Fruit fly (Drosophila melanogaster) whole organism, wandering third instar larva: ENCODE data around the gene hdly.

ENCODE experiments used
- Abd-B ChIP-seq: fragments of >200 bp; optimal IDR thresholded peaks from 2 replicates; lab custom pipeline; 2017; ENCODE audit warnings: missing biosample characterization, missing genetic modification characterization
- CG32264 ChIP-seq: fragments of 200-800 bp; sonication (Bioruptor generic); optimal IDR thresholded peaks from 2 replicates; lab custom pipeline; 2016; ENCODE audit warnings: missing biosample characterization, missing genetic modification characterization
- CG9705 ChIP-seq: fragments of 200-800 bp; sonication (Bioruptor generic); optimal IDR thresholded peaks from 2 replicates; lab custom pipeline; 2018; ENCODE audit warnings: missing biosample characterization, mild to moderate bottlenecking, missing genetic modification characterization
- CrebA ChIP-seq: fragments of 200-800 bp; sonication (Bioruptor generic); optimal IDR thresholded peaks from 2 replicates; lab custom pipeline; 2016; ENCODE audit warnings: missing biosample characterization, mild to moderate bottlenecking, missing genetic modification characterization, borderline replicate concordance
- Dfd ChIP-seq: fragments of >200 bp; optimal IDR thresholded peaks from 2 replicates; lab custom pipeline; 2017; ENCODE audit warnings: missing biosample characterization, missing genetic modification characterization
- Dif ChIP-seq: fragments of 200-275, 200-300 bp; sonication (Bioruptor generic); optimal IDR thresholded peaks from 2 replicates; lab custom pipeline; 2018; ENCODE audit warnings: missing biosample characterization, missing genetic modification characterization; ENCODE audit not compliant: partially characterized antibody
- GATAd ChIP-seq: sonication (Bioruptor generic); optimal IDR thresholded peaks from 2 replicates; lab custom pipeline; 2016; ENCODE audit warnings: missing biosample characterization, missing genetic modification characterization
- HLH106 ChIP-seq: fragments of 200-800 bp; optimal IDR thresholded peaks from 3 replicates; lab custom pipeline; 2019; ENCODE audit warnings: missing biosample characterization, mild to moderate bottlenecking, missing genetic modification characterization, moderate library complexity
- Hnf4 ChIP-seq: fragments of 200-800 bp; sonication (Bioruptor generic); optimal IDR thresholded peaks from 2 replicates; lab custom pipeline; 2016; ENCODE audit warnings: missing biosample characterization, mild to moderate bottlenecking, missing genetic modification characterization
- Hr78 ChIP-seq: fragments of >200 bp; optimal IDR thresholded peaks from 2 replicates; lab custom pipeline; 2017; ENCODE audit warnings: missing biosample characterization, missing genetic modification characterization
- Hr83 ChIP-seq: fragments of 200-300 bp; sonication (Bioruptor generic); optimal IDR thresholded peaks from 2 replicates; lab custom pipeline; 2016; ENCODE audit warnings: missing biosample characterization, mild to moderate bottlenecking, missing genetic modification characterization, moderate library complexity; ENCODE audit not compliant: poor library complexity, severe bottlenecking
- Jra ChIP-seq: sonication (Bioruptor generic); optimal IDR thresholded peaks from 2 replicates; lab custom pipeline; 2016; ENCODE audit warnings: missing biosample characterization, missing genetic modification characterization
- Mio ChIP-seq: sonication (Bioruptor generic); optimal IDR thresholded peaks from 2 replicates; lab custom pipeline; 2016; ENCODE audit warnings: missing biosample characterization, missing genetic modification characterization
- Myc ChIP-seq: fragments of >200 bp; optimal IDR thresholded peaks from 2 replicates; lab custom pipeline; 2017
- N ChIP-seq: fragments of >200 bp; optimal IDR thresholded peaks from 2 replicates; lab custom pipeline; 2018; ENCODE audit warnings: missing biosample characterization, missing external identifiers, missing genetic modification characterization
- OdsH ChIP-seq: fragments of 200-800 bp; sonication (Bioruptor generic); optimal IDR thresholded peaks from 2 replicates; lab custom pipeline; 2016; ENCODE audit warnings: missing biosample characterization, mild to moderate bottlenecking, missing genetic modification characterization
- Rel ChIP-seq, 2 experiments: fragments of 200-800 bp; sonication (Bioruptor generic) in 1 of 2; optimal IDR thresholded peaks; 2 replicates in 1 of 2; 3 replicates in 1 of 2; lab custom pipeline; 2016 to 2019; ENCODE audit warnings: mild to moderate bottlenecking in 2 of 2, missing biosample characterization in 2 of 2, missing genetic modification characterization in 2 of 2, moderate library complexity in 1 of 2
- Sp1 ChIP-seq: fragments of 200-800 bp; sonication (Bioruptor generic); optimal IDR thresholded peaks from 3 replicates; lab custom pipeline; 2019; ENCODE audit warnings: missing biosample characterization, mild to moderate bottlenecking, missing genetic modification characterization, moderate library complexity
- Vsx2 ChIP-seq: fragments of 200-300, 225-300 bp; sonication (Bioruptor generic); optimal IDR thresholded peaks from 2 replicates; lab custom pipeline; 2018; ENCODE audit warnings: missing biosample characterization, missing genetic modification characterization; ENCODE audit not compliant: partially characterized antibody
- br ChIP-seq: fragments of 200-800 bp; sonication (Bioruptor generic); optimal IDR thresholded peaks from 2 replicates; lab custom pipeline; 2016; ENCODE audit warnings: missing biosample characterization, missing genetic modification characterization
- brk ChIP-seq: fragments of 200-800 bp; sonication (Bioruptor generic); optimal IDR thresholded peaks from 2 replicates; lab custom pipeline; 2016; ENCODE audit warnings: missing biosample characterization, mild to moderate bottlenecking, missing genetic modification characterization
- dl ChIP-seq, 2 experiments: fragments of 175-275, 200-275 bp in 1 of 2; fragments of 200-275 bp in 1 of 2; sonication (Bioruptor generic); optimal IDR thresholded peaks; lab custom pipeline; 2018; ENCODE audit warnings: mild to moderate bottlenecking in 2 of 2, missing biosample characterization in 2 of 2, missing genetic modification characterization in 2 of 2, moderate library complexity in 2 of 2; ENCODE audit not compliant: partially characterized antibody in 2 of 2, insufficient read depth in 1 of 2
- dmrt93B ChIP-seq: fragments of 200-800 bp; sonication (Bioruptor generic); optimal IDR thresholded peaks from 2 replicates; lab custom pipeline; 2018; ENCODE audit warnings: missing biosample characterization, mild to moderate bottlenecking, missing genetic modification characterization
- dsf ChIP-seq: sonication (Bioruptor generic); optimal IDR thresholded peaks from 2 replicates; lab custom pipeline; 2016; ENCODE audit warnings: missing biosample characterization, missing genetic modification characterization, borderline replicate concordance
- ey ChIP-seq: fragments of 200-800 bp; sonication (Bioruptor generic); optimal IDR thresholded peaks from 2 replicates; lab custom pipeline; 2016; ENCODE audit warnings: missing biosample characterization, missing genetic modification characterization
- foxo ChIP-seq, 2 experiments: fragments of 200-800 bp; sonication (Bioruptor generic); optimal IDR thresholded peaks; 2 replicates in 1 of 2; 3 replicates in 1 of 2; lab custom pipeline; 2016 to 2017; ENCODE audit warnings: missing biosample characterization in 2 of 2, missing genetic modification characterization in 2 of 2
- fru ChIP-seq: fragments of 200-800 bp; sonication (Bioruptor generic); optimal IDR thresholded peaks from 3 replicates; lab custom pipeline; 2016; ENCODE audit warnings: missing biosample characterization, mild to moderate bottlenecking, missing genetic modification characterization
- h ChIP-seq: fragments of 200-800 bp; sonication (Bioruptor generic); optimal IDR thresholded peaks from 3 replicates; lab custom pipeline; 2016; ENCODE audit warnings: missing biosample characterization, mild to moderate bottlenecking, missing genetic modification characterization
- jim ChIP-seq: fragments of 175-275, 200-325 bp; sonication (Bioruptor generic); optimal IDR thresholded peaks from 2 replicates; lab custom pipeline; 2016; ENCODE audit warnings: missing biosample characterization, mild to moderate bottlenecking, missing genetic modification characterization
- lola ChIP-seq: fragments of >200 bp; optimal IDR thresholded peaks from 2 replicates; lab custom pipeline; 2017; ENCODE audit warnings: missing biosample characterization, missing genetic modification characterization
- pan ChIP-seq: fragments of >200 bp; optimal IDR thresholded peaks from 2 replicates; lab custom pipeline; 2017
- psq ChIP-seq: fragments of 200-800 bp; sonication (Bioruptor generic); optimal IDR thresholded peaks from 3 replicates; lab custom pipeline; 2017; ENCODE audit warnings: missing biosample characterization, mild to moderate bottlenecking, missing genetic modification characterization, moderate library complexity
- rgr ChIP-seq: fragments of 200-800 bp; sonication (Bioruptor generic); optimal IDR thresholded peaks from 3 replicates; lab custom pipeline; 2016; ENCODE audit warnings: missing biosample characterization, mild to moderate bottlenecking, missing genetic modification characterization
- sage ChIP-seq: fragments of 200-800 bp; sonication (Bioruptor generic); optimal IDR thresholded peaks from 2 replicates; lab custom pipeline; 2016; ENCODE audit warnings: missing biosample characterization, mild to moderate bottlenecking, missing genetic modification characterization
- sv ChIP-seq: fragments of 200-800 bp; sonication (Bioruptor generic); optimal IDR thresholded peaks from 3 replicates; lab custom pipeline; 2016; ENCODE audit warnings: missing biosample characterization, missing genetic modification characterization
- tai ChIP-seq: sonication (Bioruptor generic); optimal IDR thresholded peaks from 2 replicates; lab custom pipeline; 2016; ENCODE audit warnings: missing biosample characterization, missing genetic modification characterization
- usp ChIP-seq: fragments of >200 bp; optimal IDR thresholded peaks from 2 replicates; lab custom pipeline; 2017; ENCODE audit warnings: missing biosample characterization, missing genetic modification characterization
- woc ChIP-seq: sonication (Bioruptor generic); optimal IDR thresholded peaks from 2 replicates; lab custom pipeline; 2016; ENCODE audit warnings: missing biosample characterization, mild to moderate bottlenecking, missing genetic modification characterization

The hdly gene

DNA sequence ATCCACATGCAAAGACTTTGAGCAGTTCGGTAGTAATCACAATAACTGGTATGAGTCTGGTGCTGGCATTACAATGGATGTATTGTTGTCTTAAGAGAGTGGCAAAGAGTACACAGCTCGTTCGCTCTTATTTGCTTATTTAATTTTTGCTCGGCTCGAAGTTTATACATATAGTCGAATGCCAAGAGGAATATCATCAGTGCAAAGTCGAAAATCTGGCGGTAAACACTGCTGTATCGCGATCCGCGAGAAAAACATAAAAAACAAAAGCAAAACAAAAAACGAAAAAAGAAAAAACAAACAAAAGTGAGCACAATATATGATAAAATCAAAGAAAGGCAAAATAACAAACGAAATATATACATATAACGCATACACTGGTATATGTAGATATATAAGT lies at the start of gene hdly:
hdly (plus strand) TSS at position 194 of the 400 bp plus-strand sequence.
- peak; percentile 5 for TF ChIP-seq woc (GFP tag; lab: Kevin White, UChicago)
- TF ChIP-seq sv (GFP tag; lab: Kevin White, UChicago), result no peak
- TF ChIP-seq rgr (GFP tag; lab: Kevin White, UChicago), result peak; percentile 70
- peak; percentile 75 for TF ChIP-seq fru (GFP tag; lab: Kevin White, UChicago)
- TF ChIP-seq h (GFP tag; lab: Kevin White, UChicago), result peak; percentile 64
- no peak for TF ChIP-seq Hr78 (GFP tag; lab: Kevin White, UChicago)
- TF ChIP-seq HLH106 (tag; lab: Kevin White, UChicago), result peak; percentile 72
- no peak for TF ChIP-seq N
- no peak for TF ChIP-seq Myc (lab: Kevin White, UChicago)
- peak; percentile 66 for TF ChIP-seq Jra (GFP tag; lab: Kevin White, UChicago)
- no peak for TF ChIP-seq Mio (GFP tag; lab: Kevin White, UChicago)
- peak; percentile 3 for TF ChIP-seq tai (GFP tag; lab: Kevin White, UChicago)
- TF ChIP-seq pan (lab: Kevin White, UChicago), result no peak
- TF ChIP-seq Rel (GFP tag; optimal IDR thresholded peaks at IDR 0.05; lab: Kevin White, UChicago), result peak; percentile 89
- peak; percentile 75 for TF ChIP-seq Rel (tag; optimal IDR thresholded peaks at IDR 0.05; lab: Kevin White, UChicago)
- TF ChIP-seq jim (GFP tag; lab: Kevin White, UChicago), result peak; percentile 91
- TF ChIP-seq ey (GFP tag; lab: Kevin White, UChicago), result no peak
- peak; percentile 63 for TF ChIP-seq psq
- TF ChIP-seq lola, result no peak
- TF ChIP-seq Dif (GFP tag; lab: Kevin White, UChicago), result no peak
- TF ChIP-seq CrebA (GFP tag; lab: Kevin White, UChicago), result peak; percentile 94
- TF ChIP-seq usp (GFP tag; lab: Kevin White, UChicago), result no peak
- no peak for TF ChIP-seq GATAd (GFP tag; lab: Kevin White, UChicago)
- peak; percentile 97 for TF ChIP-seq Hnf4 (GFP tag; lab: Kevin White, UChicago)
- peak; percentile 45 for TF ChIP-seq dsf (GFP tag; lab: Kevin White, UChicago)
- peak; percentile 77 for TF ChIP-seq brk (GFP tag; lab: Kevin White, UChicago)
- TF ChIP-seq CG32264 (GFP tag; lab: Kevin White, UChicago), result peak; percentile 53
- peak; percentile 64 for TF ChIP-seq br (GFP tag; lab: Kevin White, UChicago)
- TF ChIP-seq sage, result peak; percentile 86
- TF ChIP-seq Vsx2, result no peak
- peak; percentile 85 for TF ChIP-seq Hr83 (GFP tag; lab: Kevin White, UChicago)
- peak in 1 of 2 experiments; percentile 62 for TF ChIP-seq dl (GFP tag; optimal IDR thresholded peaks at IDR 0.05; lab: Kevin White, UChicago; ENCODE audit: insufficient read depth in 1 of 2, partially characterized antibody in 2 of 2)
- no peak for TF ChIP-seq Dfd (GFP tag; lab: Kevin White, UChicago)
- peak; percentile 48 for TF ChIP-seq OdsH
- peak; percentile 59 for TF ChIP-seq dmrt93B (GFP tag; lab: Kevin White, UChicago)
- TF ChIP-seq CG9705 (GFP tag; lab: Kevin White, UChicago), result peak; percentile 79
- TF ChIP-seq Abd-B, result no peak
- peak; percentile 98 for TF ChIP-seq Sp1 (GFP tag; lab: Kevin White, UChicago)
- peak; percentile 1 to 48 for TF ChIP-seq foxo (GFP tag; optimal IDR thresholded peaks at IDR 0.05; lab: Kevin White, UChicago)

DNA sequence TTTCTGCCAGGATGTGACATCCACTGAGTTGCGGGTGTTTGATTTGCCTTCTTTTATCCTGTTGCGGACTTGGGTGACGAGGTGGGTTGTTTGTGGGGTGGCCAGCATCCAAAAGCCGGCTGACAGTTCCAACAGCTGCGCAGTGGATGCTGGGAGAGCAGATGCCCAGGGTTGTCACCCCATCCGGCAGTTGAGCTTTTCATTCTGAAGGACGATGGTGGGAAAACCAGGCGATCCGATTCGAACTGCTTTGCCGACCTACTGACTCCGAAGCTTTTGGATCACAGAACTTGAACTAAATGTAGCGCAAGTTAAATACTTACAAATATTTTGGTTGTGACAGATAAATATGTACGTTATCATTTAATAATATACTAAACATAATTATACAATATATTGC lies 47.9 kb upstream of the hdly start, which contains the start of gene KaiR1D:
KaiR1D (minus strand) TSS at position 28 of the 400 bp plus-strand sequence.
- TF ChIP-seq GATAd (GFP tag; lab: Kevin White, UChicago), result no peak
- TF ChIP-seq N, result no peak
- no peak for TF ChIP-seq foxo (GFP tag; optimal IDR thresholded peaks at IDR 0.05; lab: Kevin White, UChicago)
- no peak for TF ChIP-seq brk (GFP tag; lab: Kevin White, UChicago)
- no peak for TF ChIP-seq pan (lab: Kevin White, UChicago)
- TF ChIP-seq Hnf4 (GFP tag; lab: Kevin White, UChicago), result no peak
- TF ChIP-seq Sp1 (GFP tag; lab: Kevin White, UChicago), result no peak
- TF ChIP-seq CG32264 (GFP tag; lab: Kevin White, UChicago), result no peak
- no peak for TF ChIP-seq jim (GFP tag; lab: Kevin White, UChicago)
- TF ChIP-seq tai (GFP tag; lab: Kevin White, UChicago), result no peak
- no peak for TF ChIP-seq Mio (GFP tag; lab: Kevin White, UChicago)
- no peak for TF ChIP-seq Myc (lab: Kevin White, UChicago)
- no peak for TF ChIP-seq Jra (GFP tag; lab: Kevin White, UChicago)
